Worm (Caenorhabditis elegans) whole organism, L3 larva: ENCODE results near the gene mes-2.

Source experiments
- nhr-11 ChIP-seq: fragments of 150-350 bp; optimal IDR thresholded peaks from 2 replicates; lab custom pipeline; 2014; ENCODE audit warnings: missing biosample characterization, missing genetic modification characterization
- nhr-76 ChIP-seq: fragments of 150-350 bp; sonication (generic microtip); optimal IDR thresholded peaks from 5 replicates; lab custom pipeline; 2014; ENCODE audit warnings: missing biosample characterization, missing genetic modification characterization
- nhr-77 ChIP-seq: fragments of 150-350 bp; optimal IDR thresholded peaks from 2 replicates; lab custom pipeline; 2014; ENCODE audit warnings: missing biosample characterization, missing genetic modification characterization
- pqm-1 ChIP-seq: fragments of 150-350 bp; optimal IDR thresholded peaks from 2 replicates; lab custom pipeline; 2017; ENCODE audit warnings: missing biosample characterization, missing genetic modification characterization, inconsistent platforms
- unc-39 ChIP-seq: sonication (generic microtip); optimal IDR thresholded peaks from 4 replicates; lab custom pipeline; 2017; ENCODE audit warnings: missing biosample characterization, missing genetic modification characterization
- ztf-11 ChIP-seq: fragments of 150-350 bp; optimal IDR thresholded peaks from 2 replicates; lab custom pipeline; 2014; ENCODE audit warnings: missing biosample characterization, missing genetic modification characterization

DNA sequence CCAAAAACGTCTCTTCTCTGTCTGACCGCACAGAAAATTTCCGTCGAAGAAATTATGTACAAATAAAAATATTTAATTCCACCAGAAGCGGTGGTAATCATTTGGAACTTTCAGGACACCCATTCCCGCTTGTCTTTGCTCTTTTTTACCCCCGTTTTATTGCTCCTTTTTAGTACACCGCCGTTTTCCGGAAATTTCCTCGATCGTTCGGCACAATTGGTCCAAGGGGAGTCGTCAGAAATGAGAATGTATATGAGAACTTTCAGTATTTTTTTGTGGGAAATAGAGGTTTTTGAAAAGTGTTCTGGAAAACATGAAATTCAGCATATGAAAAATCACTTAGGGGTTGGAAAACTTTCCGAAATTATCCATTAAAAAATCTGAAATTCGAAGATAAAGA lies 3.0 kb upstream of the mes-2 start:
- TF ChIP-seq nhr-11 (tag; lab: Kevin White, UChicago) = no peak
- no peak for TF ChIP-seq nhr-77
- TF ChIP-seq pqm-1 (tag; lab: Kevin White, UChicago) = no peak
- TF ChIP-seq unc-39 (tag; lab: Kevin White, UChicago) = no peak
- no peak for TF ChIP-seq ztf-11 (tag; lab: Kevin White, UChicago)
- TF ChIP-seq nhr-76 = no peak
